Fruit fly (Drosophila melanogaster) Kc167 (cell line): ENCODE data around the gene Sf3a1.

Experiments used
- Myc ChIP-seq: fragments of >200 bp; optimal IDR thresholded peaks from 2 replicates; lab custom pipeline; 2017; ENCODE audit warnings: missing external identifiers
- Sin3A ChIP-seq: fragments of >200 bp; optimal IDR thresholded peaks from 2 replicates; lab custom pipeline; 2018; ENCODE audit warnings: missing external identifiers
- h ChIP-seq: fragments of >200 bp; optimal IDR thresholded peaks from 3 replicates; lab custom pipeline; 2018; ENCODE audit warnings: missing external identifiers
- insv ChIP-seq: fragments of >200 bp; optimal IDR thresholded peaks from 3 replicates; lab custom pipeline; 2018; ENCODE audit warnings: missing external identifiers
- psq ChIP-seq: fragments of >200 bp; optimal IDR thresholded peaks from 2 replicates; lab custom pipeline; 2017; ENCODE audit warnings: missing external identifiers
- ttk ChIP-seq: sonication (Bioruptor generic); optimal IDR thresholded peaks from 2 replicates; lab custom pipeline; 2017; ENCODE audit warnings: missing external identifiers

Gene Sf3a1

DNA sequence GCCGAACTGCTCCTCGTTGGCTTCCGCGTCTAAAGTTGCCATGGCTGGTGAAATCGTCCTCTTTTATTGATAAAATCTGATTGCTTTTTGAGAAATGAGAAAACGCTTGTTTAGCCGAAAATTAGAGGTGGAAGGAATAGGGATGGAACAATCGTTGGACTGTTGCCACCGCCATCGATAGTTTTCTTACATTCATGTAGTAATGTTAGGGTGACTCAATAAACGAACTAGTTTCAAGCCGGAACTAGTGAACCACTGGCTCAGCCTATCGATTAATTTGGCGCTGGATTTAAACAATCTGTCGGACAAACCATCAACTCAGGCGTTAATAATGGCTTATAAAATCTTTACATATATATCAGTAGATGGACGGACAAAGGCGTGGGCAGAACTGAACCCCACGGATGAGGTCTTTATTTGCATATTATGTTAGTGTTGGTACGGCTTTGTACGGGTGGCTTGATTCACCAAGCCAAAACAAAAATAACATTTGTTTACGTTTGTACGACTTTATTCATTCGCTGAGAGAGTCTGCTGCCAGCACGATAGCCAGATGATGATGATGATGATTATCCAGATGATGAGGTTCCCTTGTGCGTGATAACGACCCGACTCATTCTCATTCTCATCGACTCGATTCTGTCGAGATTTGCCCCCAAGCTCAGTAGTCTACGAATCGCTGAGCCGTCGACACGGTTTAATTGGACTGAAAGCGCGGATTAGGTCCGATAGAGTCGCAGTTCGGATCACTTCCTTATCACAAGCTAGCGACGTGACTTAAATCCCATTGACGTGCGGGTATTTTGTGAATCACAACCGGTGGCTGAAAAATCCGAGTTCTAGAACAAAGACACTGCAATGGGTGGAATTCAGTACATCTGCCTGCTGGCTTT lies at the start of gene Sf3a1, which contains the start of gene Irc:
Gene Sf3a1 (minus strand): TSS at position 138 of the 893 bp plus-strand sequence.
Gene Irc (plus strand): TSS at position 658 of the 893 bp plus-strand sequence.
- TF ChIP-seq Myc (lab: Kevin White, UChicago), result no peak
- no peak for TF ChIP-seq ttk (lab: Kevin White, UChicago)
- TF ChIP-seq h (lab: Kevin White, UChicago), result no peak
- TF ChIP-seq insv (lab: Kevin White, UChicago), result no peak
- no peak for TF ChIP-seq Sin3A
- no peak for TF ChIP-seq psq (lab: Kevin White, UChicago)

DNA sequence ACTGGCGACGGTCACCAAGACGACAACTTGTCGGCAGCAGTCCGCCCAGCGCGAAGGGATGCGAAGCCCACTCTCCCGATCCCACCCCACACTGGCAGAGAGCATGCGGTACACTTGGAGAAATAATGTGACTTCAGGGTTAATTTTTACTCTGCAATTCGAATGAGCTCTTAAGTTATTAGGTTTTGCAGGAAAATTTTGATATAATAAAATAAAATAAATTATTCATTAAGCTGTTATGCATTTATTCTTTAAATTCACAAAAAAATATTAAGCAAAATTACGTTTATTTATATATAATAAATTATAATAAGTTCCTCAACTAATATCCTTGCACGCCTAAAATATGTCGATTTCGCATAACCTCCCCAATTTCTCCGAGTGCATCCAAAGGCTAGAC lies 46.7 kb upstream of the Sf3a1 start:
- TF ChIP-seq psq (lab: Kevin White, UChicago) (no peak), insv (lab: Kevin White, UChicago) (no peak), Myc (lab: Kevin White, UChicago) (no peak), ttk (lab: Kevin White, UChicago) (no peak), Sin3A (no peak)

DNA sequence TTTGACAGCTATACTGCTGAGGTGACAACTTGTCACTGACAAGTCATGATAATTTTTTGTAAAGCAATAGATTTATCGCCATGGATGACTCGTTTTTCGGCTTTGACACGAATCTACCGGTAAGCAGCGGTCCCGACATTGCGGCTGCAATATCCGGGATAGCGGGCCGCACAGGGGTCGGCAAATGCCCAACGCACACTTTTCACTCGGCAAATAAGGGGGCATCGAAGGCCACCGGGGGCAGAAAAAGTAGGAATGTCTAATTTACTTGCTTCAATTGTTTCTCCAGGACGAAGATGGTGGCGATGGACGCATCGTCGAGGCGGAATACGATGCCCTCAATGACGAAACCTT lies 41.4 kb upstream of the Sf3a1 start:
- no peak for TF ChIP-seq psq (lab: Kevin White, UChicago)
- TF ChIP-seq ttk (lab: Kevin White, UChicago), result no peak
- no peak for TF ChIP-seq insv (lab: Kevin White, UChicago)
- TF ChIP-seq Myc (lab: Kevin White, UChicago), result no peak
- no peak for TF ChIP-seq h (lab: Kevin White, UChicago)
- no peak for TF ChIP-seq Sin3A

DNA sequence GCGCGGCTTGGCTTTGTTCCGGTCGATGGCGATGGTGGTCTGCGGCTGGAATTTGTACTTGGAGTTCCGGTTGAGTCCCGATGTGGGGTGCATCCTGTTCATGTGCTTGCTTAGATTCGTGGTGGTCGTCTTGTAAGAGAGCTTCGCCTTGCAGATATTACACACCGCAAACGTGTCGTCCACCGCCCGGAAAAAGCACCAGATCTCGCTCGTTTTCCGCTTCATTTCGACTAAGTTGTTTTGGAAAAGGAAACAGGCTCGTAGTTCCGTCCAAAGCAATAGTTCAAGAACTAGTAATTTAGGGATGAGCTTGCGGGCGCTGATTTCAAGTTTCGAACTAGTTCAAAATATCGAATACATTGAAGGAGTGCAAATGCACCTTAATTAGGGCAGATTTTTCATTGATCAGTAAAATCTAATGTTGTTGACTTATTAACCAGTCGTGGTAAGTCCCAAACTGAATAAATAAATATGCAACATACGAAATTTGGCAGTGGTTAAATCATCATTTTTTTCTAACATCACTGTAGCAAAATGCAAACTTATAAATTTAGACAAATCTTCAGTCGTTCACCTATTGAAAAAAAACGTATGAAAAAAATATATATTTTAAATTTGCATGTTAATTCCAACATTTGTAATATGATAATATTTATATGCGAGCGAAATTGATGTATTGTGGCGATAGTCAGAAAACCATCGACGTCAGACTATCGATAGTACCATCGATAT lies 40.8 kb upstream of the Sf3a1 start, which contains the start of the genes bdwf and Patr-1:
Gene bdwf (minus strand): TSS at position 299 of the 732 bp plus-strand sequence.
Gene Patr-1 (plus strand): TSS at position 727 of the 732 bp plus-strand sequence.
- TF ChIP-seq Myc (lab: Kevin White, UChicago) (no peak), psq (lab: Kevin White, UChicago) (no peak), Sin3A (no peak), insv (lab: Kevin White, UChicago) (no peak), ttk (lab: Kevin White, UChicago) (no peak), h (lab: Kevin White, UChicago) (no peak)

DNA sequence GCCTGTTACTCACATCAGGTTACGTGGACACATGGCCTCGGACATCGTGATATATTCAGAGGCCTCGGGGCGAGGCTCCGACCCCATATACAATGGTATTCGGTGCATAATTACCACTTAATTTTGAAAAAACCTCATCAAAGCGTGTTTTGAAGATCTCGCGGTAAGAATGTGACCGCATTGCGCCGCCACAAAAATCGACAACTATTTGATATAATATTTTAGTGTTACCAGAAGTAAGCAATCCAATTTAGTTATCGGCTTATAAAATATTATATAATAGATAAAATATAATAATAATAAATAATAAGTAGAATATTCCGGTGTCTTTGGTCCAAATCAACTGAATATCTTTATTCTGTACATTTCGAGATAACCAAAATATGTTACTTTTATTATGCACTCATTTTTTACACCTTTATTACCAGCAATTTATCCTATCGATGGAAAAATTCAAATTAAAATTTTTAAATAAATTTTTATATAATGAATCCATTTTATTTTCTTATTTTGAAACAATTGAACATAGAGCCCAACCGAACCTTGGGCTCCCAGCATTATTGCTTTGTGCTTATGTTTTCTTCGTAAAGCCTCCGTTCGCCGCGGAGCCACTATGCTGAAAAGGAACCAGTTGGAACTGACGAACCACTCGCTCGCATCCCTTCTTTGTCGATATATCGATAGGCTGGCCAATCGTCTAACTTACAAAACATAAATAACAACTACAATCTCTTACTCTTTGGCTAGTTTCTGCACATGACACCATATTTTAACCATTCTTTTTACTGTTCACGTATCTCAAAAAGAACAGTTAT lies 38.0 kb upstream of the Sf3a1 start, which contains the start of the genes CG18213 and Trm7-32:
Gene CG18213 (minus strand): TSS at position 211 of the 815 bp plus-strand sequence.
Gene Trm7-32 (plus strand): TSS at position 690 of the 815 bp plus-strand sequence.
- TF ChIP-seq insv (lab: Kevin White, UChicago) (no peak), h (lab: Kevin White, UChicago) (no peak), Sin3A (no peak), psq (lab: Kevin White, UChicago) (no peak), Myc (lab: Kevin White, UChicago) (no peak), ttk (lab: Kevin White, UChicago) (no peak)

DNA sequence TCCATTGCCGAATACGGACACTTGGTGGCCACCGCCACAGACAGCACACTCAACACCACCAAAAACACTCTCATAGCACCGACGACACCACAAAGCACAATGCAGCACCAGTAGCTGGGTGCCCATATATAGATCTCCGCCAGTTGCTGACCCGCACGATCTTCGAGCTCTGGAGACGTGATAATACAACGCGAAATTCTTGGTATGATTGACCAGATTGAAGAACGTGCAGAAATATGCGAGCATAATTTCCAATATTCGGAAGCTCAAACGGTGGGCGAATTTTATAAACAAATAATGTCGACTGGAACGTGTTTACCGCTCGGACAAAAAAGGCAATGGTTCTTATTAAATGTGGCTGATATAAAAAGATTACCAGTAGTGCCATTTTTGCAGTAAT lies 33.8 kb upstream of the Sf3a1 start, which contains the start of gene CG4009:
Gene CG4009 (minus strand): TSS at position 101 of the 400 bp plus-strand sequence.
- TF ChIP-seq Myc (lab: Kevin White, UChicago), result no peak
- TF ChIP-seq h (lab: Kevin White, UChicago), result no peak
- TF ChIP-seq insv (lab: Kevin White, UChicago), result no peak
- no peak for TF ChIP-seq Sin3A
- TF ChIP-seq ttk (lab: Kevin White, UChicago), result no peak
- TF ChIP-seq psq (lab: Kevin White, UChicago), result no peak

DNA sequence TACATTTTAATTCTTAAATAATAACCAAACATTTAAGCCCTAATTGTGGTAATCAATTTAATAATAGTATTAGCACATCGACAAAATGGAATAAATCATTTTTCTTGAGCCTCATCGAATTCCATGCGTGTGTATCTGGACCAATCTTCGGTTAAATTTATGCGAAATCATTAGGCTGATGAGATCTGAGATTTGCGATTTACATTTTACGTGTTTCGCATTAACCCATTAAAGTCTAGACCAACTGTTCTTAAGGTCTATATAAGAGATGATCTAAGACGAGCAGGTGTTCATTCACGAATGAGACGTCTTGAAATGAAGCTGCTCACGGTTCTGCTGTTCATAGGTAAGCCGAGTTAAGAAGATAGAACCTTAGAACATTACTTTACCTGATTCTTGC lies 29.3 kb upstream of the Sf3a1 start, which contains the start of gene CG31268:
Gene CG31268 (plus strand): TSS at position 301 of the 400 bp plus-strand sequence.
- TF ChIP-seq psq (lab: Kevin White, UChicago) (no peak), insv (lab: Kevin White, UChicago) (no peak), Myc (lab: Kevin White, UChicago) (no peak), ttk (lab: Kevin White, UChicago) (no peak), Sin3A (no peak), h (lab: Kevin White, UChicago) (no peak)

DNA sequence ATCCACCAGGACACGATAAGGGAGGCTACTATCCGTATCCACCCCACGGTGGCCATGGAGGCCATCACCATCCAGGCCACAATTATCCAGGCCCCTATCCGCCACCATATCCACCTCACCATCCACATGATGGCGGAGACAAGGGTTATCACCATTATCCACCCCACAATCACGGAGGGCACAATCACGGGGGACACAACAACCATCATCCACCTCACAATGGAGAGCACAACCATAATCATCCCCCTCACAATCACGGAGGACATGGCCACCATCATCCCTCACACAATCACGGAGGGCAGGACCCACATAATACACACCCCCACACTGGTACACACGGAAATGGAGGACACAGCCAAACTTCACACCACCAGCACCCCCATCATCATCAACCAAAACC lies 27.6 kb upstream of the Sf3a1 start:
- TF ChIP-seq ttk (lab: Kevin White, UChicago), result no peak
- no peak for TF ChIP-seq h (lab: Kevin White, UChicago)
- no peak for TF ChIP-seq Sin3A
- no peak for TF ChIP-seq insv (lab: Kevin White, UChicago)
- no peak for TF ChIP-seq psq (lab: Kevin White, UChicago)
- no peak for TF ChIP-seq Myc (lab: Kevin White, UChicago)

DNA sequence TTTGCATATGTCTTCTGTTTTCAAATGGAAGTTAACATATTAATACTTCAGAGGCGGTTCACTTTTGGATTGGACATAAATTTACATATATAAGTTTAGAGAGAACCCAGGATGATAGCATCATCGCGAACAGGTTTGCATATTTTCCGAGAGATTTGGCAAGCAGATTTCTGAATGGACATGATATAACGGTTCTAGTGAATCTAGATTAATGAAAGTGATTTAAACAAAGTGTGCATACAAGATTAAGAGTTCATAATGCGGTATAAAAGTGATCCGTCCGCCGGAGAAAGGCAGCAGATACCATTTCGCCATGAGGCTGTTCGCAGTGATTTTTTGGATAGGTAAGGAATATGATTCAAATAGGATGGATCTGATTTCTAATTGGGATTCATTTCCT lies 26.2 kb upstream of the Sf3a1 start, which contains the start of gene CG5225:
Gene CG5225 (plus strand): TSS at position 301 of the 400 bp plus-strand sequence.
- no peak for TF ChIP-seq insv (lab: Kevin White, UChicago)
- no peak for TF ChIP-seq psq (lab: Kevin White, UChicago)
- TF ChIP-seq ttk (lab: Kevin White, UChicago), result no peak
- TF ChIP-seq Myc (lab: Kevin White, UChicago), result no peak
- no peak for TF ChIP-seq h (lab: Kevin White, UChicago)
- TF ChIP-seq Sin3A, result no peak

DNA sequence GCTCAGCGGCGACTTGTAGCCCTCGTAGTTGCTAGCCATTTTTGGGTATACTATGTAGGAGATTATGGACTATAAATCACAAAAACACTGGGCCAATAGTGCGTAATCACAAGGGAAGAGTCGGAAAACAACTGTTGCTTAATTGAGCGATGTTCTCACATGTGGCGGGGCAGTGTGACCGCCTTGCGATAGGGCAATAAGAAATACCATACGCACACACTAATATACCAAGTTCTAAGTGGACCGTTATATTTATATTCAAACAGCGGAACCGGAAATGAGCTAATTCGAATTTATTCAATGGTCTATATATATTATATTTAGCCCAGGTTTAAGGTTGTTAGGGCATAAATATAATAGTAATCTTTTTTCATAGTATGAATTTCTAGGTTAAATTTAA lies 18.8 kb upstream of the Sf3a1 start, which contains the start of gene Adsl:
Gene Adsl (minus strand): TSS at position 165 of the 400 bp plus-strand sequence.
- TF ChIP-seq psq (lab: Kevin White, UChicago) (no peak), Myc (lab: Kevin White, UChicago) (no peak), ttk (lab: Kevin White, UChicago) (no peak), h (lab: Kevin White, UChicago) (no peak), Sin3A (no peak), insv (lab: Kevin White, UChicago) (no peak)
